Worm (Caenorhabditis elegans) whole organism, L3 larva: Measurements from ENCODE around the gene str-33.
A peak's percentile ranks its signal among the peaks of the same experiment; 100 is the strongest.

Experiments used
- R02D3.7 ChIP-seq: fragments of 150-350 bp; optimal IDR thresholded peaks from 2 replicates; lab custom pipeline; 2014; ENCODE audit warnings: missing biosample characterization, missing genetic modification characterization
- ZK546.5 ChIP-seq: sonication (generic microtip); optimal IDR thresholded peaks from 2 replicates; lab custom pipeline; 2017; ENCODE audit warnings: missing biosample characterization, missing genetic modification characterization
- aly-2 ChIP-seq: fragments of 150-350 bp; optimal IDR thresholded peaks from 2 replicates; lab custom pipeline; 2014; ENCODE audit warnings: missing biosample characterization, missing genetic modification characterization
- ama-1 ChIP-seq: fragments of 150-350 bp; optimal IDR thresholded peaks from 2 replicates; lab custom pipeline; 2018
- ceh-16 ChIP-seq: sonication (generic microtip); optimal IDR thresholded peaks from 2 replicates; lab custom pipeline; 2017; ENCODE audit warnings: missing biosample characterization, missing genetic modification characterization
- ceh-28 ChIP-seq: fragments of 150-350 bp; optimal IDR thresholded peaks from 2 replicates; lab custom pipeline; 2014; ENCODE audit warnings: missing biosample characterization, missing genetic modification reagents, missing genetic modification characterization
- ceh-82 ChIP-seq: fragments of 150-350 bp; optimal IDR thresholded peaks from 2 replicates; lab custom pipeline; 2014; ENCODE audit warnings: missing biosample characterization, missing genetic modification characterization
- ceh-9 ChIP-seq: sonication (generic microtip); optimal IDR thresholded peaks from 2 replicates; lab custom pipeline; 2018; ENCODE audit warnings: missing biosample characterization, missing genetic modification characterization
- egl-27 ChIP-seq: sonication (generic microtip); optimal IDR thresholded peaks from 4 replicates; lab custom pipeline; 2017; ENCODE audit warnings: missing biosample characterization, missing genetic modification reagents, missing genetic modification characterization
- elt-2 ChIP-seq: sonication (generic microtip); optimal IDR thresholded peaks from 2 replicates; lab custom pipeline; 2016; ENCODE audit warnings: missing genetic modification reagents, mild to moderate bottlenecking, missing genetic modification characterization, missing compliant biosample characterization
- fkh-10 ChIP-seq: sonication (generic microtip); optimal IDR thresholded peaks from 2 replicates; lab custom pipeline; 2017; ENCODE audit warnings: missing biosample characterization, missing genetic modification reagents, missing genetic modification characterization
- fos-1 ChIP-seq: fragments of 150-350 bp; optimal IDR thresholded peaks from 2 replicates; lab custom pipeline; 2014; ENCODE audit warnings: missing biosample characterization, missing genetic modification characterization
- lin-15B ChIP-seq: fragments of 150-350 bp; optimal IDR thresholded peaks from 2 replicates; lab custom pipeline; 2014; ENCODE audit warnings: missing biosample characterization, missing genetic modification characterization
- lin-39 ChIP-seq: fragments of 150-350 bp; optimal IDR thresholded peaks from 2 replicates; lab custom pipeline; 2018; ENCODE audit warnings: missing biosample characterization, missing genetic modification reagents, missing genetic modification characterization
- lsy-12 ChIP-seq: sonication (generic microtip); optimal IDR thresholded peaks from 2 replicates; lab custom pipeline; 2016; ENCODE audit warnings: mild to moderate bottlenecking, missing genetic modification characterization, missing compliant biosample characterization
- mml-1 ChIP-seq: fragments of 150-350 bp; sonication (generic microtip); optimal IDR thresholded peaks from 3 replicates; lab custom pipeline; 2014; ENCODE audit warnings: missing biosample characterization, missing genetic modification characterization
- nhr-12 ChIP-seq: fragments of 150-350 bp; optimal IDR thresholded peaks from 2 replicates; lab custom pipeline; 2014; ENCODE audit warnings: missing biosample characterization, missing genetic modification characterization
- nhr-23 ChIP-seq: fragments of 150-350 bp; optimal IDR thresholded peaks from 2 replicates; lab custom pipeline; 2014; ENCODE audit warnings: missing biosample characterization, missing genetic modification reagents, missing genetic modification characterization
- nhr-237 ChIP-seq: fragments of 150-350 bp; optimal IDR thresholded peaks from 2 replicates; lab custom pipeline; 2014; ENCODE audit warnings: missing biosample characterization, missing genetic modification characterization
- nhr-25 ChIP-seq: sonication (generic microtip); optimal IDR thresholded peaks from 2 replicates; lab custom pipeline; 2017; ENCODE audit warnings: missing biosample characterization, missing genetic modification characterization
- nhr-28 ChIP-seq: fragments of 150-350 bp; optimal IDR thresholded peaks from 2 replicates; lab custom pipeline; 2014; ENCODE audit warnings: missing biosample characterization, missing genetic modification characterization
- nhr-43 ChIP-seq: sonication (generic microtip); optimal IDR thresholded peaks from 2 replicates; lab custom pipeline; 2016; ENCODE audit warnings: mild to moderate bottlenecking, missing genetic modification characterization, missing compliant biosample characterization; ENCODE audit not compliant: poor library complexity, severe bottlenecking
- nhr-67 ChIP-seq: fragments of 150-350 bp; optimal IDR thresholded peaks from 2 replicates; lab custom pipeline; 2014; ENCODE audit warnings: missing biosample characterization, missing genetic modification characterization
- nhr-76 ChIP-seq: fragments of 150-350 bp; sonication (generic microtip); optimal IDR thresholded peaks from 5 replicates; lab custom pipeline; 2014; ENCODE audit warnings: missing biosample characterization, missing genetic modification characterization
- nhr-77 ChIP-seq: fragments of 150-350 bp; optimal IDR thresholded peaks from 2 replicates; lab custom pipeline; 2014; ENCODE audit warnings: missing biosample characterization, missing genetic modification characterization
- pqm-1 ChIP-seq: fragments of 150-350 bp; optimal IDR thresholded peaks from 2 replicates; lab custom pipeline; 2017; ENCODE audit warnings: missing biosample characterization, missing genetic modification characterization, inconsistent platforms
- skn-1 ChIP-seq: fragments of 150-350 bp; optimal IDR thresholded peaks from 2 replicates; lab custom pipeline; 2014; ENCODE audit warnings: missing biosample characterization, missing genetic modification characterization
- snpc-4 ChIP-seq: fragments of 150-350 bp; optimal IDR thresholded peaks from 2 replicates; lab custom pipeline; 2014; ENCODE audit warnings: missing biosample characterization, missing genetic modification characterization
- unc-39 ChIP-seq: sonication (generic microtip); optimal IDR thresholded peaks from 4 replicates; lab custom pipeline; 2017; ENCODE audit warnings: missing biosample characterization, missing genetic modification characterization
- unc-62 ChIP-seq: fragments of 150-350 bp; sonication (generic microtip); optimal IDR thresholded peaks from 4 replicates; lab custom pipeline; 2014; ENCODE audit warnings: missing biosample characterization, missing genetic modification reagents, missing genetic modification characterization
- zag-1 ChIP-seq: fragments of 150-350 bp; optimal IDR thresholded peaks from 2 replicates; lab custom pipeline; 2014; ENCODE audit warnings: missing biosample characterization, missing genetic modification characterization
- ztf-11 ChIP-seq: fragments of 150-350 bp; optimal IDR thresholded peaks from 2 replicates; lab custom pipeline; 2014; ENCODE audit warnings: missing biosample characterization, missing genetic modification characterization

Gene str-33

ce11 chrV:2727101-2727500, 1.2 kb upstream of the str-33 start, which contains the start of gene str-13:
Gene str-13 (minus strand): TSS chrV:2727201.
- TF ChIP-seq lsy-12 (tag; lab: Kevin White, UChicago) (no peak), ceh-28 (tag; lab: Kevin White, UChicago) (no peak), nhr-237 (tag; lab: Kevin White, UChicago) (no peak), zag-1 (tag; lab: Kevin White, UChicago) (no peak), elt-2 (tag; lab: Kevin White, UChicago) (no peak), snpc-4 (tag; lab: Kevin White, UChicago) (no peak), nhr-28 (no peak)

ce11 chrV:2730784-2731480, 2.6 kb downstream of the str-33 start, which contains the start of gene dod-3:
Gene dod-3 (minus strand): TSS chrV:2731098.
- TF ChIP-seq pqm-1 (tag; lab: Kevin White, UChicago) = peak; percentile 67
- TF ChIP-seq elt-2 (tag; lab: Kevin White, UChicago) = peak; percentile 95
- no peak for TF ChIP-seq ceh-82 (tag; lab: Kevin White, UChicago)
- TF ChIP-seq fkh-10 (GFP tag; lab: Kevin White, UChicago) = no peak
- no peak for TF ChIP-seq nhr-237 (tag; lab: Kevin White, UChicago)
- peak; percentile 70 for TF ChIP-seq ama-1 (lab: Kevin White, UChicago)
- TF ChIP-seq ZK546.5 (tag; lab: Kevin White, UChicago) = no peak
- TF ChIP-seq ztf-11 (tag; lab: Kevin White, UChicago) = no peak
- TF ChIP-seq R02D3.7 (tag; lab: Kevin White, UChicago) = no peak
- no peak for TF ChIP-seq lin-39 (tag; lab: Kevin White, UChicago)
- no peak for TF ChIP-seq egl-27
- no peak for TF ChIP-seq lin-15B (tag; lab: Kevin White, UChicago)
- TF ChIP-seq nhr-43 = no peak

- TF ChIP-seq skn-1 (tag; lab: Kevin White, UChicago) = no peak
- no peak for TF ChIP-seq ZK546.5 (tag; lab: Kevin White, UChicago)
- TF ChIP-seq egl-27 = no peak
- no peak for TF ChIP-seq nhr-237 (tag; lab: Kevin White, UChicago)
- no peak for TF ChIP-seq nhr-77 (tag; lab: Kevin White, UChicago)
These were observed 6.0 kb downstream of the str-33 start, which contains the start of gene srg-57 for ce11 chrV:2734360-2734759. Gene srg-57 (minus strand): TSS chrV:2734460.

- TF ChIP-seq pqm-1 (tag; lab: Kevin White, UChicago) = no peak
- no peak for TF ChIP-seq fos-1 (tag; lab: Kevin White, UChicago)
- no peak for TF ChIP-seq nhr-25 (tag; lab: Kevin White, UChicago)
- TF ChIP-seq lin-15B (tag; lab: Kevin White, UChicago) = no peak
- no peak for TF ChIP-seq nhr-28
- no peak for TF ChIP-seq ceh-28 (tag; lab: Kevin White, UChicago)
- no peak for TF ChIP-seq unc-39 (tag; lab: Kevin White, UChicago)
- no peak for TF ChIP-seq mml-1 (tag; lab: Kevin White, UChicago)
- no peak for TF ChIP-seq zag-1 (tag; lab: Kevin White, UChicago)
- TF ChIP-seq ama-1 (lab: Kevin White, UChicago) = no peak
- TF ChIP-seq nhr-12 (tag; lab: Kevin White, UChicago) = no peak
- no peak for TF ChIP-seq nhr-67 (tag; lab: Kevin White, UChicago)
- no peak for TF ChIP-seq unc-62
These were observed 9.8 kb downstream of the str-33 start, which contains the start of gene srg-56 for ce11 chrV:2738174-2738573. Gene srg-56 (minus strand): TSS chrV:2738274.

- no peak for TF ChIP-seq ceh-28 (tag; lab: Kevin White, UChicago)
- no peak for TF ChIP-seq aly-2 (tag; lab: Kevin White, UChicago)
- no peak for TF ChIP-seq nhr-23 (tag; lab: Kevin White, UChicago)
- TF ChIP-seq snpc-4 (tag; lab: Kevin White, UChicago) = no peak
- TF ChIP-seq ceh-16 (tag; lab: Kevin White, UChicago) = no peak
These were observed 11.3 kb downstream of the str-33 start for ce11 chrV:2739607-2740006.

- TF ChIP-seq pqm-1 (tag; lab: Kevin White, UChicago) (no peak), nhr-76 (tag; lab: Kevin White, UChicago) (no peak), fos-1 (tag; lab: Kevin White, UChicago) (no peak), ceh-9 (tag; lab: Kevin White, UChicago) (no peak), unc-62 (no peak)
These were observed 11.9 kb downstream of the str-33 start, which contains the start of gene srg-61 for ce11 chrV:2740228-2740627. Gene srg-61 (minus strand): TSS chrV:2740328.
